Fruit fly (Drosophila melanogaster) whole organism, prepupa: ENCODE results near the gene CG11878.
A peak's percentile ranks its signal among the peaks of the same experiment; 100 is the strongest.

Experiments used
- CG10669 ChIP-seq: fragments of 200-800 bp; sonication (Bioruptor generic); optimal IDR thresholded peaks from 3 replicates; lab custom pipeline; 2018; ENCODE audit warnings: missing biosample characterization, mild to moderate bottlenecking, missing genetic modification characterization, moderate library complexity
- CG11762 ChIP-seq: fragments of 200-800 bp; sonication (Bioruptor generic); optimal IDR thresholded peaks from 3 replicates; lab custom pipeline; 2016; ENCODE audit warnings: missing biosample characterization, missing genetic modification characterization; ENCODE audit not compliant: insufficient read depth
- CG11902 ChIP-seq: fragments of 200-800 bp; sonication (Bioruptor generic); optimal IDR thresholded peaks from 3 replicates; lab custom pipeline; 2016; ENCODE audit warnings: missing biosample characterization, missing genetic modification characterization
- CG15336 ChIP-seq: fragments of 200-800 bp; sonication (Bioruptor generic); IDR thresholded peaks from 2 replicates; pipeline ENCODE4 v1.3.6; 2022; ENCODE audit warnings: missing biosample characterization, missing genetic modification characterization
- CG1621 ChIP-seq: fragments of 200-800 bp; sonication (Bioruptor generic); optimal IDR thresholded peaks from 3 replicates; lab custom pipeline; 2018; ENCODE audit warnings: missing biosample characterization, mild to moderate bottlenecking, missing genetic modification characterization
- CG16779 ChIP-seq: fragments of 200-800 bp; sonication (Bioruptor generic); optimal IDR thresholded peaks from 3 replicates; lab custom pipeline; 2017; ENCODE audit warnings: missing biosample characterization, mild to moderate bottlenecking, missing genetic modification characterization
- CG3032 ChIP-seq: fragments of 200-800 bp; optimal IDR thresholded peaks from 2 replicates; lab custom pipeline; 2019; ENCODE audit warnings: missing biosample characterization, mild to moderate bottlenecking, missing genetic modification characterization, moderate library complexity
- CG31627 ChIP-seq: fragments of 200-800 bp; sonication (Bioruptor generic); optimal IDR thresholded peaks from 3 replicates; lab custom pipeline; 2016; ENCODE audit warnings: missing biosample characterization, missing genetic modification characterization
- CG34406 ChIP-seq: fragments of 200-800 bp; sonication (Bioruptor generic); optimal IDR thresholded peaks from 3 replicates; lab custom pipeline; 2016; ENCODE audit warnings: missing biosample characterization, missing genetic modification characterization
- CG4318 ChIP-seq: fragments of 200-800 bp; sonication (Bioruptor generic); optimal IDR thresholded peaks from 3 replicates; lab custom pipeline; 2017; ENCODE audit warnings: missing biosample characterization, mild to moderate bottlenecking, missing genetic modification characterization
- CG6163 ChIP-seq: fragments of 200-800 bp; sonication (Bioruptor generic); IDR thresholded peaks from 3 replicates; pipeline ENCODE4 v1.3.6; 2022; ENCODE audit warnings: missing biosample characterization, missing genetic modification characterization
- CG6276 ChIP-seq: fragments of 200-800 bp; sonication (Bioruptor generic); optimal IDR thresholded peaks from 2 replicates; lab custom pipeline; 2017; ENCODE audit warnings: missing biosample characterization, mild to moderate bottlenecking, missing genetic modification characterization
- CG6854 ChIP-seq: fragments of 200-800 bp; sonication (Bioruptor generic); optimal IDR thresholded peaks from 2 replicates; lab custom pipeline; 2017; ENCODE audit warnings: missing biosample characterization, mild to moderate bottlenecking, missing genetic modification characterization
- CG8632 ChIP-seq: fragments of 200-800 bp; sonication (Bioruptor generic); optimal IDR thresholded peaks from 3 replicates; lab custom pipeline; 2016; ENCODE audit warnings: missing biosample characterization, missing genetic modification characterization
- Eip75B ChIP-seq: fragments of 200-800 bp; sonication (Bioruptor generic); optimal IDR thresholded peaks from 3 replicates; lab custom pipeline; 2016; ENCODE audit warnings: missing biosample characterization, missing genetic modification characterization
- Eip78C ChIP-seq: fragments of 200-800 bp; sonication (Bioruptor generic); peaks from one replicate; lab custom pipeline; 2016; ENCODE audit warnings: missing biosample characterization, missing genetic modification characterization
- Eip93F ChIP-seq: fragments of 200-800 bp; sonication (Bioruptor generic); optimal IDR thresholded peaks from 2 replicates; lab custom pipeline; 2016; ENCODE audit warnings: missing biosample characterization, mild to moderate bottlenecking, missing genetic modification characterization
- Ets21C ChIP-seq: fragments of 200-800 bp; sonication (Bioruptor generic); optimal IDR thresholded peaks from 3 replicates; lab custom pipeline; 2016; ENCODE audit warnings: missing biosample characterization, missing genetic modification characterization
- Hr38 ChIP-seq: sonication (Bioruptor generic); optimal IDR thresholded peaks from 2 replicates; lab custom pipeline; 2016; ENCODE audit warnings: missing biosample characterization, missing genetic modification characterization
- Hr39 ChIP-seq: fragments of 200-800 bp; sonication (Bioruptor generic); optimal IDR thresholded peaks from 2 replicates; lab custom pipeline; 2016; ENCODE audit warnings: missing biosample characterization, missing genetic modification characterization
- Hr4 ChIP-seq: fragments of 200-800 bp; sonication (Bioruptor generic); optimal IDR thresholded peaks from 3 replicates; lab custom pipeline; 2016; ENCODE audit warnings: missing biosample characterization, missing genetic modification characterization
- Lpt ChIP-seq: fragments of 200-800 bp; sonication (Bioruptor generic); optimal IDR thresholded peaks from 3 replicates; lab custom pipeline; 2016; ENCODE audit warnings: missing biosample characterization, missing genetic modification characterization
- Met ChIP-seq: fragments of 200-800 bp; sonication (Bioruptor generic); optimal IDR thresholded peaks from 3 replicates; lab custom pipeline; 2016; ENCODE audit warnings: missing biosample characterization, missing genetic modification characterization
- Sox102F ChIP-seq: fragments of 200-800 bp; sonication (Bioruptor generic); optimal IDR thresholded peaks from 2 replicates; lab custom pipeline; 2016; ENCODE audit warnings: missing biosample characterization, mild to moderate bottlenecking, missing genetic modification characterization
- Sox15 ChIP-seq: fragments of 200-800 bp; sonication (Bioruptor generic); optimal IDR thresholded peaks from 3 replicates; lab custom pipeline; 2016; ENCODE audit warnings: missing biosample characterization, missing genetic modification characterization
- achi ChIP-seq: fragments of 200-800 bp; sonication (Bioruptor generic); optimal IDR thresholded peaks from 3 replicates; lab custom pipeline; 2016; ENCODE audit warnings: missing biosample characterization, missing genetic modification characterization
- acj6 ChIP-seq: fragments of 200-800 bp; sonication (Bioruptor generic); optimal IDR thresholded peaks from 3 replicates; lab custom pipeline; 2016; ENCODE audit warnings: missing biosample characterization, missing genetic modification characterization
- cyc ChIP-seq: fragments of 200-800 bp; sonication (Bioruptor generic); optimal IDR thresholded peaks from 3 replicates; lab custom pipeline; 2016; ENCODE audit warnings: missing biosample characterization, missing genetic modification characterization
- dac ChIP-seq: fragments of 200-800 bp; sonication (Bioruptor generic); optimal IDR thresholded peaks from 2 replicates; lab custom pipeline; 2017; ENCODE audit warnings: missing biosample characterization, mild to moderate bottlenecking, missing genetic modification characterization
- fkh ChIP-seq: fragments of 200-800 bp; sonication (Bioruptor generic); optimal IDR thresholded peaks from 3 replicates; lab custom pipeline; 2017; ENCODE audit warnings: missing biosample characterization, mild to moderate bottlenecking, missing genetic modification characterization, moderate library complexity
- lz ChIP-seq: fragments of 200-800 bp; sonication (Bioruptor generic); optimal IDR thresholded peaks from 3 replicates; lab custom pipeline; 2016; ENCODE audit warnings: missing biosample characterization, missing genetic modification characterization
- net ChIP-seq: fragments of 200-800 bp; sonication (Bioruptor generic); optimal IDR thresholded peaks from 3 replicates; lab custom pipeline; 2016; ENCODE audit warnings: missing biosample characterization, missing genetic modification characterization
- pdm3 ChIP-seq: fragments of 200-800 bp; sonication (Bioruptor generic); optimal IDR thresholded peaks from 3 replicates; lab custom pipeline; 2016; ENCODE audit warnings: missing biosample characterization, missing genetic modification characterization
- salr ChIP-seq, 2 experiments: fragments of 200-800 bp; sonication (Bioruptor generic); optimal IDR thresholded peaks; 3 replicates each; lab custom pipeline; 2016 to 2018; ENCODE audit warnings: missing biosample characterization in 2 of 2, missing genetic modification characterization in 2 of 2, mild to moderate bottlenecking in 1 of 2
- spab ChIP-seq: fragments of 200-800 bp; sonication (Bioruptor generic); optimal IDR thresholded peaks from 2 replicates; lab custom pipeline; 2017; ENCODE audit warnings: missing biosample characterization, mild to moderate bottlenecking, missing genetic modification characterization, missing genetic modification reagents
- ss ChIP-seq, 2 experiments: fragments of 200-800 bp; sonication (Bioruptor generic); optimal IDR thresholded peaks; 2 replicates in 1 of 2; 3 replicates in 1 of 2; lab custom pipeline; 2017 to 2018; ENCODE audit warnings: mild to moderate bottlenecking in 2 of 2, missing biosample characterization in 2 of 2, missing genetic modification characterization in 2 of 2, moderate library complexity in 1 of 2
- svp ChIP-seq: fragments of 200-800 bp; sonication (Bioruptor generic); peaks from one replicate; lab custom pipeline; 2016; ENCODE audit warnings: missing biosample characterization, missing genetic modification characterization
- topi ChIP-seq: fragments of 200-800 bp; sonication (Bioruptor generic); optimal IDR thresholded peaks from 3 replicates; lab custom pipeline; 2016; ENCODE audit warnings: missing biosample characterization, missing genetic modification characterization
- vri ChIP-seq: fragments of 200-800 bp; sonication (Bioruptor generic); optimal IDR thresholded peaks from 3 replicates; lab custom pipeline; 2016; ENCODE audit warnings: missing biosample characterization, mild to moderate bottlenecking, missing genetic modification characterization

CG11878 gene

dm6 chr3R:25262322-25262761 is 11.3 kb upstream of the CG11878 start, which contains the start of the genes Kdsr and CG11858 (continued):
- TF ChIP-seq Eip78C (no peak), dac (GFP tag; lab: Kevin White, UChicago) (no peak), Eip75B (no peak), Sox102F (GFP tag; lab: Kevin White, UChicago) (no peak), pdm3 (GFP tag; lab: Kevin White, UChicago) (no peak), Lpt (peak; percentile 6), achi (peak; percentile 36), net (GFP tag; lab: Kevin White, UChicago) (no peak), CG6854 (GFP tag; lab: Kevin White, UChicago) (no peak), CG31627 (GFP tag; lab: Kevin White, UChicago) (peak; percentile 73), Hr38 (GFP tag; lab: Kevin White, UChicago) (no peak), Eip93F (peak; percentile 60), ss (GFP tag; optimal IDR thresholded peaks at IDR 0.05; lab: Kevin White, UChicago) (no peak), lz (GFP tag; lab: Kevin White, UChicago) (peak; percentile 77), topi (GFP tag; lab: Kevin White, UChicago) (no peak), svp (GFP tag; lab: Kevin White, UChicago) (peak; percentile 95), CG4318 (no peak), CG11902 (GFP tag; lab: Kevin White, UChicago) (no peak), Sox15 (GFP tag; lab: Kevin White, UChicago) (peak; percentile 13), CG10669 (no peak), salr (GFP tag; optimal IDR thresholded peaks at IDR 0.05; lab: Kevin White, UChicago) (no peak), Ets21C (GFP tag; lab: Kevin White, UChicago) (no peak), CG3032 (tag; lab: Kevin White, UChicago) (peak; percentile 58), fkh (GFP tag; lab: Kevin White, UChicago) (peak; percentile 76), CG11762 (GFP tag; lab: Kevin White, UChicago) (no peak), vri (peak; percentile 94)
- TF ChIP-seq, all 60 proteins: peak for 20

dm6 chr3R:25265589-25266201 is 7.9 kb upstream of the CG11878 start, which contains the start of the genes GlnRS and RIOK2:
Gene GlnRS (minus strand): TSS chr3R:25265721.
Gene RIOK2 (plus strand): TSS chr3R:25265844.
- TF ChIP-seq CG15336 (GFP tag; lab: Robert Waterston, UW): peak; percentile 31; the same call in 1 of the 2 replicates
- TF ChIP-seq Ets21C (GFP tag; lab: Kevin White, UChicago): no peak
- TF ChIP-seq Sox102F (GFP tag; lab: Kevin White, UChicago): no peak
- no peak for TF ChIP-seq cyc (GFP tag; lab: Kevin White, UChicago)
- TF ChIP-seq Eip75B: no peak
- TF ChIP-seq CG1621 (tag; lab: Kevin White, UChicago): peak; percentile 33
- TF ChIP-seq CG10669: no peak
- TF ChIP-seq achi: peak; percentile 45
- TF ChIP-seq CG34406: no peak
- no peak for TF ChIP-seq CG6276 (GFP tag; lab: Kevin White, UChicago)
- TF ChIP-seq CG6163: no peak

- TF ChIP-seq CG1621 (tag; lab: Kevin White, UChicago) (no peak), CG16779 (no peak), Eip93F (no peak), spab (no peak), fkh (GFP tag; lab: Kevin White, UChicago) (no peak)
Measured at dm6 chr3R:25266751-25267150, 6.9 kb upstream of the CG11878 start.

DNA sequence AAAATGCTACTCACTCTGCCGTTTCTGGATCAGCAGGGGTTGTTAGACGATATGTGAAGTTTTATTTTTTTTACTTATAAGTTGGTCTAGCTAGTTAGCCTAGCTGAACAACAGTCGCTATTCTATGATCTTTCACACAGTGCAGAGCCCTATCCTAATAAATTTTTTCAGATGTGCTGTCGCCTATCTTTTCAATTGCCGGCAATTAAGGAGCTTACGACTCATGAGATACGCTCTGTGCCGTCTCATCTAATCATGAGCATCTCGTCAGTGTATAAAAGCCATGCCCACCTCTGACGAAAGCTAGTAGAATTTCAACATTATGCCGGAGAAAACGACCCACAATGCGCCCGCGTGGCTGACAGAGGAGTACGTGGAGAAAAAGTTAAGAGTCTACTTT is 3.7 kb upstream of the CG11878 start, which contains the start of the genes CG11889 and CG11891:
CG11889 (plus strand) TSS at position 301 of the 400 bp plus-strand sequence.
CG11891 (plus strand) TSS at position 301 of the 400 bp plus-strand sequence.
- TF ChIP-seq Hr38 (GFP tag; lab: Kevin White, UChicago) (no peak), Eip93F (no peak), Hr39 (GFP tag; lab: Kevin White, UChicago) (no peak), lz (GFP tag; lab: Kevin White, UChicago) (no peak), acj6 (GFP tag; lab: Kevin White, UChicago) (no peak), Hr4 (GFP tag; lab: Kevin White, UChicago) (no peak), achi (no peak), cyc (GFP tag; lab: Kevin White, UChicago) (no peak), CG1621 (tag; lab: Kevin White, UChicago) (no peak), pdm3 (GFP tag; lab: Kevin White, UChicago) (no peak), vri (no peak), CG34406 (no peak), CG11762 (GFP tag; lab: Kevin White, UChicago) (no peak), Met (GFP tag; lab: Kevin White, UChicago) (no peak), CG15336 (GFP tag; lab: Robert Waterston, UW) (no peak), CG10669 (no peak), CG8632 (GFP tag; lab: Kevin White, UChicago) (no peak), Sox102F (GFP tag; lab: Kevin White, UChicago) (no peak)
